Worm (Caenorhabditis elegans): ENCODE measurements around the gene srab-25.
A peak's percentile ranks its signal among the peaks of the same experiment; 100 is the strongest.

srab-25 gene

DNA sequence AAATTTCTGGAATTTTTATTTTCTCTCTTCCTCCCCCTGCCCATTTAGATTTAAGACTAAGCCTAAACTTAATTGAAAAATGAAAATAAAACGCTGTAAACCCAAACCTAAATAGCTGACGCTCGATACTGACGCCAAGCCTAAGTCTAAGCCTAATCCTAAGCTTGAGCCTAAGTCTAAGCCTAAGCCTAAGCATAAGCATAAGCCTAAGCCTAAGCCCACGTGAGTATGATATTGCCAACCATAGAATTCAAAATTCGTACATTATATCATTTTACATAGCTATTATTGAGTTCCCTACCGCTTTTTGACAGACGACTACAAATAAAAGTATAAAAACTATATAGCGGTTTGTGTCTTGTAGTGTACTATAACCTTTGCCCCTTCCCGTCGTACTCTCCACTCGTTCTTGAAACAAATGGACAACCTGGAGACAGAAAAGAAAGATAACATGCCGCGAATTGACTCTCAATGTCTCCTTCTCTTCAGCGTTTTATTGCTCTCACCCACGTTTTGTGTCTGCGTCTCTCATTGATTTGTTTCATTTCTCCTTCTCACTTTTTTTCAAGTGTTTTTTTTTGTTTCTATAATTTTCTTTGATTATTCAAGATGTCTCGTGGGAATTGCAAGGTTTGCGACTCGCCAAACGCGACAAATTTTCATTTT, 2.4 kb upstream of the srab-25 start, which contains the start of gene nhr-256 (continued):
- no peak for TF ChIP-seq unc-62 (GFP tag; optimal IDR thresholded peaks at IDR 0.05)
- peak; percentile 33 for TF ChIP-seq irx-1 (tag; optimal IDR thresholded peaks at IDR 0.05)
- TF ChIP-seq blmp-1 (tag; optimal IDR thresholded peaks at IDR 0.05) = peak; percentile 92
- TF ChIP-seq fkh-4 (tag; optimal IDR thresholded peaks at IDR 0.05; ENCODE audit: borderline replicate concordance) = no peak
- peak; percentile 44 to 80 for TF ChIP-seq lin-35 (GFP tag; optimal IDR thresholded peaks at IDR 0.05)

DNA sequence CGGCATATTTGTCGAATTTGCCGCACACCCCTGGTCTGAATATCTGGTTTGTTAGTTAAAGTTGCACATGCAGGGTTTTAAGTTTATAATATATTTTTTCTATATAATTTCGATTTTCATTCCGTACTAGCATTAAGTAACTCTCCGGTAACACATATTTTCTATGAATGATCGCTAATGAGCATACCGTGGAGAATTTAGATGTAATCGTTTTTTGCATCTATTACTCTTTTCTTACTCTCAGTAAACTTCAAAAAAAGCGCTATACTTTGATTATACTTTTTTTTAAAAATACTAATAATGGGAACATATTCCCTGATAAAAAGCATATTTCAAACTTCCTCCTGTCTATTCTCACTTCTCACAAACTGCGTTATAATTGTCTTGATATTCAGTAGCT, 6.4 kb downstream of the srab-25 start, which contains the start of gene str-160:
Gene str-160, plus strand, starts transcription at position 301 of the 400 bp plus-strand sequence.
- TF ChIP-seq aha-1 (tag; optimal IDR thresholded peaks at IDR 0.05) (no peak), nhr-77 (tag; optimal IDR thresholded peaks at IDR 0.05) (no peak)

DNA sequence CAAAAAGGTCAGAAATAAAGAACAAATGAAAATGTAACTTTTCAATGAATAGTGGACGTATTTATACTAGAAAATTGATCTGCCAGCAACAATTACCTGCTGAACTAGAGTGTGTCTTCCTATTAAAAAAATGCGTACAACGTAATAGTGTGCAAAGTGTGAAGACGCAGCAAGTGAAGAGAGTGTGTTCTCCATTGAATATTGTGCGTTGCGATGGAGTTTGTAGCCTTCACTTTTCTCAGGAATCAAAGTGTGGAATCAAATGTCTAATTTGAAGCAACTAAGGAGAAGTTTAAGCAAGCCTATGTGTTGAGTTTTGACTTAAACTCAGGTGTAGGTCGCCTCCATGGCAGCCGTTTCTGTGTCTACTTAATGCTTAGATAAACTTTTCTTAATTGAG, 9.1 kb downstream of the srab-25 start, which contains the start of gene gst-21:
Gene gst-21, minus strand, starts transcription at position 101 of the 400 bp plus-strand sequence.
- TF ChIP-seq nhr-20 (tag; optimal IDR thresholded peaks at IDR 0.05) (peak; percentile 29), fos-1 (tag; optimal IDR thresholded peaks at IDR 0.05) (no peak)

DNA sequence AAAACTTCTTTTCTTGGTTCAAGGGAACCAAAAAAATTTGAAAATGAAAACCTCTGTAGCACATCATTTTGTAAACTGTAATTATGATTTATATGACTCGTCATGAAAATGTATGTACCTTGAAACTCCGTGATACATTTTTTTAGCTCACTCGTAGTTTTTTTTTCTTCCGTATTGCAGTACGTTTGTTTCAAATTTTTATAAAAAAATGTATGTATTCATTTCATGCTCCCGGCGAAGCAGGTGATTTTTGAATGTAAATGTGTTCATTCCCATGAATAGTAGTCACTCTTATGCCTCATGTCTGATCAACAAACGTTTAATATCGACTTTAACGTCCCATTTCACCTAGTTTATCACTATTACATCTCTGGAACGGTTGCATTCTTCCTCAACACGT, 15.6 kb downstream of the srab-25 start, which contains the start of gene sri-27:
Gene sri-27, plus strand, starts transcription at position 301 of the 400 bp plus-strand sequence.
- TF ChIP-seq zag-1 (tag; optimal IDR thresholded peaks at IDR 0.05) (no peak), aly-2 (tag; optimal IDR thresholded peaks at IDR 0.05) (no peak), grh-1 (GFP tag; IDR thresholded peaks at IDR 0.05) (no peak), C34B4.2 (tag; optimal IDR thresholded peaks at IDR 0.05) (no peak), zip-4 (GFP tag; optimal IDR thresholded peaks at IDR 0.05) (no peak), sptf-1 (tag; optimal IDR thresholded peaks at IDR 0.05) (no peak), nhr-71 (tag; optimal IDR thresholded peaks at IDR 0.05) (no peak), pag-3 (tag; optimal IDR thresholded peaks at IDR 0.05; ENCODE audit: borderline replicate concordance, insufficient read depth) (no peak), pqm-1 (tag; optimal IDR thresholded peaks at IDR 0.05) (no peak), Y116A8C.19 (tag; optimal IDR thresholded peaks at IDR 0.05; ENCODE audit: borderline replicate concordance) (no peak), lin-15B (tag; optimal IDR thresholded peaks at IDR 0.05) (no peak), hpl-2 (GFP tag; optimal IDR thresholded peaks at IDR 0.05) (no peak), unc-86 (tag; optimal IDR thresholded peaks at IDR 0.05) (no peak), ceh-90 (tag; optimal IDR thresholded peaks at IDR 0.05) (no peak)

DNA sequence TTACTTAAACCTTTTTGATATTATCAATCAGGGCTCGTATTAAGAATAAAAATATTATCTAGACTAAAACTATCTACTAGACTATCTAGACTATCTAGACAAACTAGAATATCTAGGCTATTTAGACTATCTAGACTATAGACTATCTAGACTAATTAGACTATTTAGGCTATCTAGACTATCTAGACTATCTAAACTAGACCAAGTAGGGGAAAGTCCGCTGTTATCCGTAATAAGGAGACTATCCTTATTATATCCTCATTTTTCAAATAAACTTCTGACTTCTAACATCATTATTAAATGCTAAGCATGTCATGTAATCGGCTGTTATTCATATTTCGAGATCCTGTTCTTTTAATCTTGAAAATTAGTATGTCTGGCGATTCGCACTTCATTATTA, 19.0 kb downstream of the srab-25 start, which contains the start of gene srw-101:
Gene srw-101, plus strand, starts transcription at position 301 of the 400 bp plus-strand sequence.
- TF ChIP-seq ama-1 (optimal IDR thresholded peaks at IDR 0.05) (no peak), egl-13 (tag; optimal IDR thresholded peaks at IDR 0.05) (no peak), sox-4 (tag; optimal IDR thresholded peaks at IDR 0.05) (no peak), blmp-1 (tag; optimal IDR thresholded peaks at IDR 0.05) (no peak)

DNA sequence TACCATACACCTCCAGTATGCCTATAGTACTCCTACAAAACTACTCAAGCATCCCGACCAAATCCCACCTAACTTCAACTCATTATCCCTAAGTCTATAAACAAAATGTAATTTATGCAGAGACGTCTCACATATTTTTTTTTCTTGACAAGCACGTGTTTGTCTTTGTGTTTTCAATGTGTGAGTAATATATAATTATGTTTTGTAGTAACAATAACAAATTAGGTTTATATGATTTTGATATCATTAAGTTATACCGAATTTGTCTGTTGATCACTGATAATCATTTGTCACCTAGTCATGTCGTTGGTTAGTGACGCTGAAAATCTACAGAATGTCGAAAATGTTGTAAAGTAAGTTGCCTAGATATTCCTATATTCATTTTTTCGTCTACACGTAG, 21.0 kb downstream of the srab-25 start, which contains the start of gene srw-102:
Gene srw-102, plus strand, starts transcription at position 301 of the 400 bp plus-strand sequence.
- TF ChIP-seq ceh-8 (GFP tag; optimal IDR thresholded peaks at IDR 0.05) (peak; percentile 81), blmp-1 (tag; optimal IDR thresholded peaks at IDR 0.05) (no peak), nhr-47 (tag; optimal IDR thresholded peaks at IDR 0.05) (peak; percentile 21)

DNA sequence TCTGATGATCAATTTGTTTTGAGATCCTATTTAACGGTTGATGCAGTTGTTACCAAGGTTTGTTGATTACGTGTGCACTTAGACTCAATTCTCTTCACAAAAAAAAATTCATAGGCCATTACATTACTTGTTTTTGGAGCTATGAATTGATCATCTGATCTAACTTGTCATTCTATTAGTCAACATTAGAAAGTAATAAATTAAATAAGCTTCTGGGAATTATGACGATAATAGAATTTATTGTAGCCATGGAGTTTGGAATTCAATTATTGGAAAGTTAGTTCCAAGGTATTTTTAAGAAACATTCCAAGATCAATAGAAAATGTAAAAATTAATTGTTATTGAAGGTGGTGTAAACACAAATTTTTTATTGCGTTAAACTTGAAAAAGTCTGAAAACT, 22.7 kb downstream of the srab-25 start:
- TF ChIP-seq nhr-71 (tag; optimal IDR thresholded peaks at IDR 0.05) (peak; percentile 52), ceh-8 (GFP tag; optimal IDR thresholded peaks at IDR 0.05) (peak; percentile 68), fkh-8 (tag; optimal IDR thresholded peaks at IDR 0.05) (peak; percentile 60), hlh-4 (tag; optimal IDR thresholded peaks at IDR 0.05) (no peak), nhr-11 (tag; optimal IDR thresholded peaks at IDR 0.05) (peak; percentile 13)

Data from whole organism, L1 larva.